Worm (Caenorhabditis elegans) whole organism, mixed stage, embryonic: ENCODE measurements around the gene T24A6.20.

Experiments
- M03D4.4 ChIP-seq: sonication (generic microtip); optimal IDR thresholded peaks from 2 replicates; lab custom pipeline; 2017; ENCODE audit warnings: mild to moderate bottlenecking, missing genetic modification characterization, missing compliant biosample characterization
- bed-3 ChIP-seq: fragments of 200-800 bp; sonication (Bioruptor generic); optimal IDR thresholded peaks from 3 replicates; lab custom pipeline; 2018; ENCODE audit warnings: mild to moderate bottlenecking, missing genetic modification characterization, moderate library complexity, missing compliant biosample characterization
- ceh-39 ChIP-seq: fragments of 150-350 bp; optimal IDR thresholded peaks from 2 replicates; lab custom pipeline; 2014; ENCODE audit warnings: missing biosample characterization, missing genetic modification characterization
- ceh-43 ChIP-seq: fragments of 200-800 bp; sonication (Bioruptor generic); optimal IDR thresholded peaks from 2 replicates; lab custom pipeline; 2018; ENCODE audit warnings: mild to moderate bottlenecking, missing genetic modification characterization, moderate library complexity, missing compliant biosample characterization
- ceh-83 ChIP-seq: fragments of 200-800 bp; sonication (Bioruptor generic); optimal IDR thresholded peaks from 2 replicates; lab custom pipeline; 2018; ENCODE audit warnings: mild to moderate bottlenecking, missing genetic modification characterization, missing compliant biosample characterization
- ces-1 ChIP-seq: fragments of 150-350 bp; optimal IDR thresholded peaks from 2 replicates; lab custom pipeline; 2014; ENCODE audit warnings: missing biosample characterization, missing genetic modification reagents, missing genetic modification characterization
- cnd-1 ChIP-seq: fragments of 200-800 bp; sonication (Bioruptor generic); optimal IDR thresholded peaks from 2 replicates; lab custom pipeline; 2018; ENCODE audit warnings: mild to moderate bottlenecking, missing genetic modification characterization, missing compliant biosample characterization
- drap-1 ChIP-seq: fragments of 200-800 bp; sonication (Bioruptor generic); optimal IDR thresholded peaks from 3 replicates; lab custom pipeline; 2018; ENCODE audit warnings: mild to moderate bottlenecking, missing genetic modification characterization, missing compliant biosample characterization
- elt-1 ChIP-seq: sonication (generic microtip); optimal IDR thresholded peaks from 2 replicates; lab custom pipeline; 2017; ENCODE audit warnings: missing genetic modification characterization, mild to moderate bottlenecking, missing compliant biosample characterization, antibody characterized with exemption, moderate library complexity, borderline replicate concordance; ENCODE audit not compliant: insufficient read depth
- elt-3 ChIP-seq: fragments of 150-350 bp; optimal IDR thresholded peaks from 2 replicates; lab custom pipeline; 2014; ENCODE audit warnings: missing biosample characterization, missing genetic modification characterization
- flh-1 ChIP-seq: fragments of 200-800 bp; sonication (Bioruptor generic); optimal IDR thresholded peaks from 2 replicates; lab custom pipeline; 2018; ENCODE audit warnings: mild to moderate bottlenecking, missing genetic modification characterization, moderate library complexity, missing compliant biosample characterization
- ham-2 ChIP-seq: fragments of 200-800 bp; sonication (Bioruptor generic); optimal IDR thresholded peaks from 2 replicates; lab custom pipeline; 2018; ENCODE audit warnings: mild to moderate bottlenecking, missing genetic modification characterization, missing compliant biosample characterization
- hlh-1 ChIP-seq: fragments of 150-350 bp; optimal IDR thresholded peaks from 2 replicates; lab custom pipeline; 2014; ENCODE audit warnings: missing biosample characterization, missing genetic modification reagents, missing genetic modification characterization
- lin-13 ChIP-seq: fragments of 150-350 bp; optimal IDR thresholded peaks from 2 replicates; lab custom pipeline; 2014; ENCODE audit warnings: missing biosample characterization, missing genetic modification characterization
- lin-32 ChIP-seq: fragments of 200-800 bp; sonication (Bioruptor generic); optimal IDR thresholded peaks from 2 replicates; lab custom pipeline; 2018; ENCODE audit warnings: mild to moderate bottlenecking, missing genetic modification characterization, missing compliant biosample characterization
- lsy-2 ChIP-seq: fragments of 150-350 bp; optimal IDR thresholded peaks from 2 replicates; lab custom pipeline; 2014; ENCODE audit warnings: missing biosample characterization, missing genetic modification characterization
- mab-5 ChIP-seq: fragments of 150-350 bp; optimal IDR thresholded peaks from 2 replicates; lab custom pipeline; 2014; ENCODE audit warnings: missing biosample characterization, missing genetic modification characterization
- mep-1 ChIP-seq: fragments of 150-350 bp; optimal IDR thresholded peaks from 2 replicates; lab custom pipeline; 2017; ENCODE audit warnings: missing biosample characterization, missing genetic modification reagents, missing genetic modification characterization, inconsistent platforms
- mls-2 ChIP-seq: sonication (generic microtip); optimal IDR thresholded peaks from 2 replicates; lab custom pipeline; 2016; ENCODE audit warnings: mild to moderate bottlenecking, missing genetic modification characterization, moderate library complexity, missing compliant biosample characterization
- nhr-12 ChIP-seq: fragments of 150-350 bp; optimal IDR thresholded peaks from 2 replicates; lab custom pipeline; 2014; ENCODE audit warnings: missing biosample characterization, missing genetic modification characterization
- nhr-2 ChIP-seq: fragments of 150-350 bp; optimal IDR thresholded peaks from 2 replicates; lab custom pipeline; 2014; ENCODE audit warnings: missing biosample characterization, missing genetic modification characterization
- nhr-237 ChIP-seq: fragments of 150-350 bp; optimal IDR thresholded peaks from 2 replicates; lab custom pipeline; 2014; ENCODE audit warnings: missing biosample characterization, missing genetic modification characterization
- nhr-28 ChIP-seq: fragments of 150-350 bp; optimal IDR thresholded peaks from 2 replicates; lab custom pipeline; 2014; ENCODE audit warnings: missing biosample characterization, missing genetic modification characterization
- nhr-76 ChIP-seq: sonication (generic microtip); optimal IDR thresholded peaks from 2 replicates; lab custom pipeline; 2017; ENCODE audit warnings: missing biosample characterization, missing genetic modification characterization
- pha-4 ChIP-seq: fragments of 150-350 bp; optimal IDR thresholded peaks from 2 replicates; lab custom pipeline; 2018; ENCODE audit warnings: missing biosample characterization, missing genetic modification reagents, missing genetic modification characterization
- sem-2 ChIP-seq: fragments of 200-800 bp; sonication (Bioruptor generic); optimal IDR thresholded peaks from 2 replicates; lab custom pipeline; 2018; ENCODE audit warnings: mild to moderate bottlenecking, missing genetic modification characterization, missing compliant biosample characterization
- snpc-4 ChIP-seq: fragments of 150-350 bp; optimal IDR thresholded peaks from 2 replicates; lab custom pipeline; 2014; ENCODE audit warnings: missing biosample characterization, missing genetic modification characterization
- sptf-1 ChIP-seq: sonication (generic microtip); optimal IDR thresholded peaks from 2 replicates; lab custom pipeline; 2017; ENCODE audit warnings: mild to moderate bottlenecking, missing genetic modification characterization, moderate library complexity, missing compliant biosample characterization
- tbx-8 ChIP-seq: fragments of 200-800 bp; sonication (Bioruptor generic); optimal IDR thresholded peaks from 2 replicates; lab custom pipeline; 2018; ENCODE audit warnings: mild to moderate bottlenecking, missing genetic modification characterization, moderate library complexity, missing compliant biosample characterization
- unc-120 ChIP-seq: sonication (generic microtip); optimal IDR thresholded peaks from 2 replicates; lab custom pipeline; 2017; ENCODE audit warnings: missing genetic modification characterization, missing compliant biosample characterization; ENCODE audit not compliant: poor library complexity, severe bottlenecking
- unc-39 ChIP-seq: fragments of 150-350 bp; optimal IDR thresholded peaks from 2 replicates; lab custom pipeline; 2014; ENCODE audit warnings: missing biosample characterization, missing genetic modification characterization
- unc-62 ChIP-seq: fragments of 150-350 bp; optimal IDR thresholded peaks from 2 replicates; lab custom pipeline; 2014; ENCODE audit warnings: missing biosample characterization, missing genetic modification reagents, missing genetic modification characterization
- ztf-11 ChIP-seq: fragments of 150-350 bp; optimal IDR thresholded peaks from 2 replicates; lab custom pipeline; 2014; ENCODE audit warnings: missing biosample characterization, missing genetic modification characterization

Gene T24A6.20

DNA sequence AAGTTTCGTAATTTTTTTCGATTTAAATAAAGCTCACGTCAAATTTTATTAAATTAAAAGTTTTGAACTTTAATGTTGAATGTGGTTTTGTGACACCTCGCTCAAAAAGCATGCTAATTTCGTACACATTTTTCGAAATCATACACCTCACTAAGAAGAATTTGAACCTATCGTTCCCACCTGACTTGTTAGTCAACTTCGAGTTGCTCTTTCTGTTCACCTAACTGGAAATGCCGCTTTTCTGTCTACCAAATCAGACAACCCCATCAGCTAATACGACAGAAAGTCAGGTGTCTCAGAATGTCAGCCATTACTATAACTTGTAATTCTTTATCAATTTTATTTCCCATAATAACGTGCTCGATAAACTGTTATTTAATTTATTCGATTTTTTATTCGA, 22.5 kb upstream of the T24A6.20 start, which contains the start of gene srbc-66:
TSS of gene srbc-66 (plus strand) at position 301 of the 400 bp plus-strand sequence.
- TF ChIP-seq elt-3 (tag; lab: Kevin White, UChicago) (no peak), mep-1 (tag; lab: Kevin White, UChicago) (no peak), ceh-43 (GFP tag; lab: Kevin White, UChicago) (no peak), nhr-2 (tag; lab: Kevin White, UChicago) (no peak), ztf-11 (no peak), nhr-12 (no peak), bed-3 (no peak), hlh-1 (tag; lab: Kevin White, UChicago) (no peak), nhr-28 (no peak), ces-1 (no peak), nhr-237 (tag; lab: Kevin White, UChicago) (no peak), lin-32 (no peak), sptf-1 (tag; lab: Kevin White, UChicago) (no peak), unc-39 (tag; lab: Kevin White, UChicago) (no peak), ceh-83 (GFP tag; lab: Kevin White, UChicago) (no peak)

DNA sequence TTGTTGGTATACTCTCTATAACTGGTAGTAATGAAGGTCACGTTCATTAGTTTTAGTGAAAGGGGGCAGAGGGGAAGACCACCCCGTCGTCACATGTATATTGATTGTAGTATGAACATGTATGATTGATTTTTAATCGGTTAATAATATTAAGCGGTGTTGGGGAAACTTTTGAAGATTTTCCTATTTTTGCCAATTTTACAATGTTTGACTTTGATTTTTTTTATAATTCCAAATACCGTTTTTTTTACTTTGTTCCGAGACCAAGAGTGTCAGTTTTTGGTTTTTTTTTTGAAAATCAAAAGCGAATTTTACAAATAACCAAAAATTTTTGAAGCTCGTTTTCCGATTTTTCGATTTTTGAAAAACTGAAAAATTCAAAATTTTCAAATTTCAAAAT, 17.7 kb upstream of the T24A6.20 start, which contains the start of gene nhr-221:
TSS of gene nhr-221 (minus strand) at position 101 of the 400 bp plus-strand sequence.
- TF ChIP-seq pha-4 (tag; lab: Kevin White, UChicago) (no peak), unc-39 (tag; lab: Kevin White, UChicago) (no peak), mab-5 (no peak), ceh-39 (tag; lab: Kevin White, UChicago) (no peak), ztf-11 (no peak), bed-3 (no peak), lin-32 (no peak), unc-120 (tag; lab: Kevin White, UChicago) (no peak), mep-1 (tag; lab: Kevin White, UChicago) (no peak), tbx-8 (no peak), nhr-12 (no peak), cnd-1 (tag; lab: Kevin White, UChicago) (no peak), ham-2 (no peak), sem-2 (no peak), ceh-43 (GFP tag; lab: Kevin White, UChicago) (no peak), unc-62 (GFP tag; lab: Kevin White, UChicago) (no peak), hlh-1 (tag; lab: Kevin White, UChicago) (no peak), elt-3 (tag; lab: Kevin White, UChicago) (no peak)

DNA sequence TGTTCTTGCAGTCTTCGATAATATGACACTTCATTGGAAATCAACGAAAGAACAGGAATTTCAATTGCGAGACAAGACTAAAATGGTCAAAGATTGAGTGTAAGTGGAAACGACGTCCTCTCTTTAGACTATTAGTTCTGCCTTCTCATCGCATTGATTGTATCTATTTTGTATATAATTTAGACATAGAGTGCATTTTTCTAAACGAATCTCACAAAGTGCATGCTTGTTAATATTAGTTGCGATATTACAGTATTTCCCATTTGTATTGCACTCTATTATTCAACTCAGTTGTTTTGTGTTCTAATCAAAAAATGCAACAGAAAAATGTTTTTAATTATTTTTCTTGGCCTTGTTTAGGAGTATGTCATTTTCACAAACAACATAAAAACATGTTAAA, 14.6 kb upstream of the T24A6.20 start, which contains the start of gene nhr-93:
TSS of gene nhr-93 (minus strand) at position 101 of the 400 bp plus-strand sequence.
- no peak for TF ChIP-seq bed-3
- no peak for TF ChIP-seq ces-1
- TF ChIP-seq unc-120 (tag; lab: Kevin White, UChicago), result no peak
- TF ChIP-seq nhr-28, result no peak
- no peak for TF ChIP-seq lin-13 (tag; lab: Kevin White, UChicago)
- TF ChIP-seq snpc-4, result no peak
- TF ChIP-seq sem-2, result no peak
- no peak for TF ChIP-seq tbx-8
- TF ChIP-seq M03D4.4, result no peak
- no peak for TF ChIP-seq flh-1 (GFP tag; lab: Kevin White, UChicago)
- no peak for TF ChIP-seq mab-5
- no peak for TF ChIP-seq ham-2
- TF ChIP-seq unc-39 (tag; lab: Kevin White, UChicago), result no peak
- TF ChIP-seq nhr-237 (tag; lab: Kevin White, UChicago), result no peak

DNA sequence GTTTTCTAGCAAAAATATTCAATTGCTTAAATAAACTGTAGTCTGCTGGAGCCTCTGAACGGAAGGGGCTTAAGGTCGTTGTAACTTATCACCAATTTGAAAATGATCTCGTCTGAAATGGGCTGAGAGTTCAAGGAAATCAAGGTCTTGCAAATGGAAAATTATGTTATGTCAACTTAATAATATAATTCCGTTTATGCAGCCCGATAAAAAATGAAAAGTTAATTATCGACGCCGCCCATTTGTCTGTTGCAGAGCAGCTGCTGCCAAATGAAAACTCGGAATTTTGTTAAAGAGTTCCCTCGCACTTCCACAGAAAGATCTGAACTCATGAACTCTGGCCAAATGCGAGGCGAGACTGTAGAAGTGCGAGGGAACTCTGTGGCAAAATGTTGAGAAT, 11.8 kb upstream of the T24A6.20 start, which contains the start of gene srbc-67:
TSS of gene srbc-67 (minus strand) at position 101 of the 400 bp plus-strand sequence.
- TF ChIP-seq nhr-76 (tag; lab: Kevin White, UChicago) (no peak), hlh-1 (tag; lab: Kevin White, UChicago) (no peak), mls-2 (tag; lab: Kevin White, UChicago) (no peak), mep-1 (tag; lab: Kevin White, UChicago) (no peak), pha-4 (tag; lab: Kevin White, UChicago) (no peak), sem-2 (no peak), nhr-28 (no peak), elt-3 (tag; lab: Kevin White, UChicago) (no peak)

DNA sequence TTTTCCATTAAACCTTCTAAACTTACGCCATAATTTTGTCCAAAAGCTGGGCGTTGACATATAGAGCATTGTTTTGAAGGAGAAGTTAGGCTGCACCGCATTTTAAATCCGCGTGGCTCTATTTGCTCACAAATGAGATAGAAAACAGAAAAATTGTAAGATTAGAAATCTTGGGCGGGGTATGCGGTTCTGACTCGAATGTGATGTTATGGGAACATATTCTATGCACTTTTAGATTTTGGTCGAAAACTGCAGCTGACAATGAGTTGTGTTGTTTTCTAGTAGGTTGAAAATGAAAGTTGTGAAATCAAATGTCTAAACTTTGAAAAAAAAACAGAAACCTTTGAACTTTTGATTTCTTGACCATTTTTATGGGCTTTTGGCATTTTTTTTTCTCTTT, 9.6 kb upstream of the T24A6.20 start, which contains the start of gene nhr-222:
TSS of gene nhr-222 (minus strand) at position 101 of the 400 bp plus-strand sequence.
- no peak for TF ChIP-seq sem-2
- TF ChIP-seq nhr-76 (tag; lab: Kevin White, UChicago), result no peak
- TF ChIP-seq ceh-43 (GFP tag; lab: Kevin White, UChicago), result no peak
- TF ChIP-seq sptf-1 (tag; lab: Kevin White, UChicago), result no peak
- TF ChIP-seq unc-62 (GFP tag; lab: Kevin White, UChicago), result no peak
- TF ChIP-seq M03D4.4, result no peak
- TF ChIP-seq lin-13 (tag; lab: Kevin White, UChicago), result no peak
- no peak for TF ChIP-seq drap-1 (GFP tag; lab: Kevin White, UChicago)
- no peak for TF ChIP-seq mls-2 (tag; lab: Kevin White, UChicago)
- no peak for TF ChIP-seq nhr-2 (tag; lab: Kevin White, UChicago)
- no peak for TF ChIP-seq tbx-8
- no peak for TF ChIP-seq lin-32
- no peak for TF ChIP-seq elt-1 (tag; lab: Kevin White, UChicago)
- TF ChIP-seq lsy-2 (tag; lab: Kevin White, UChicago), result no peak
- no peak for TF ChIP-seq nhr-28
- TF ChIP-seq flh-1 (GFP tag; lab: Kevin White, UChicago), result no peak
